Fruit fly (Drosophila melanogaster): ENCODE measurements around the gene Smyd3.

Gene Smyd3

dm6 chrX:2642484-2643379, 34.1 kb upstream of the Smyd3 start (continued):
- no peak for TF ChIP-seq CG31441 (GFP tag; IDR thresholded peaks at IDR 0.05)
- TF ChIP-seq CG34224 (GFP tag; IDR thresholded peaks at IDR 0.05; ENCODE audit: partially characterized antibody), result peak; percentile 60
- TF ChIP-seq Lpt (GFP tag; optimal IDR thresholded peaks at IDR 0.05), result no peak
- no peak for TF ChIP-seq Bteb2 (GFP tag; optimal IDR thresholded peaks at IDR 0.05)
- TF ChIP-seq Deaf1 (tag; optimal IDR thresholded peaks at IDR 0.05), result peak; percentile 56
- TF ChIP-seq crol (GFP tag; IDR thresholded peaks at IDR 0.05), result peak; percentile 75
- TF ChIP-seq gro (GFP tag; optimal IDR thresholded peaks at IDR 0.05), result peak; percentile 2
- TF ChIP-seq CG4854 (GFP tag; optimal IDR thresholded peaks at IDR 0.05), result no peak
- TF ChIP-seq Dfd (GFP tag; optimal IDR thresholded peaks at IDR 0.05), result no peak
- no peak for TF ChIP-seq CG5245 (GFP tag; optimal IDR thresholded peaks at IDR 0.05)
- TF ChIP-seq bbx (GFP tag; IDR thresholded peaks at IDR 0.05; ENCODE audit: partially characterized antibody), result no peak
- peak; percentile 57 for TF ChIP-seq nom (GFP tag; optimal IDR thresholded peaks at IDR 0.05)
- no peak for TF ChIP-seq CG12299 (tag; optimal IDR thresholded peaks at IDR 0.05)
- TF ChIP-seq run (tag; optimal IDR thresholded peaks at IDR 0.05), result no peak
- TF ChIP-seq mirr (GFP tag; optimal IDR thresholded peaks at IDR 0.05), result no peak
- no peak for TF ChIP-seq CG4707 (GFP tag; optimal IDR thresholded peaks at IDR 0.05)
- TF ChIP-seq lilli (GFP tag; optimal IDR thresholded peaks at IDR 0.05), result no peak
- no peak for TF ChIP-seq h (optimal IDR thresholded peaks at IDR 0.05)
- peak; percentile 5 for TF ChIP-seq CTCF (GFP tag; optimal IDR thresholded peaks at IDR 0.05)
- TF ChIP-seq CG8765 (GFP tag; IDR thresholded peaks at IDR 0.05), result no peak
- TF ChIP-seq sna (GFP tag; IDR thresholded peaks at IDR 0.05; ENCODE audit: partially characterized antibody), result no peak
- no peak for TF ChIP-seq esg (GFP tag; conservative IDR thresholded peaks at IDR 0.05)
- TF ChIP-seq Ravus (GFP tag; IDR thresholded peaks at IDR 0.05), result no peak
- no peak for TF ChIP-seq MTF-1 (GFP tag; optimal IDR thresholded peaks at IDR 0.05; ENCODE audit: borderline replicate concordance)
- TF ChIP-seq BEAF-32 (GFP tag; optimal IDR thresholded peaks at IDR 0.05), result no peak
- TF ChIP-seq CG18599 (GFP tag; optimal IDR thresholded peaks at IDR 0.05), result no peak
- TF ChIP-seq Sry-β (GFP tag; optimal IDR thresholded peaks at IDR 0.05), result no peak
- no peak for TF ChIP-seq CG12769 (tag; optimal IDR thresholded peaks at IDR 0.05)
- TF ChIP-seq CG17385 (GFP tag; optimal IDR thresholded peaks at IDR 0.05), result peak; percentile 93
- no peak for TF ChIP-seq HmgD (GFP tag; optimal IDR thresholded peaks at IDR 0.05)
- TF ChIP-seq Oli (tag; optimal IDR thresholded peaks at IDR 0.05), result no peak
- peak; percentile 56 for TF ChIP-seq nerfin-1 (tag; optimal IDR thresholded peaks at IDR 0.05)
- no peak for TF ChIP-seq Max (GFP tag; optimal IDR thresholded peaks at IDR 0.05)
- no peak for TF ChIP-seq Taf1 (GFP tag; IDR thresholded peaks at IDR 0.05)
- no peak for TF ChIP-seq CG1602 (GFP tag; optimal IDR thresholded peaks at IDR 0.05)
- no peak for TF ChIP-seq H15 (GFP tag; IDR thresholded peaks at IDR 0.05)
- no peak for TF ChIP-seq Vsx1 (GFP tag; optimal IDR thresholded peaks at IDR 0.05)
- no peak for TF ChIP-seq CG10565 (GFP tag; optimal IDR thresholded peaks at IDR 0.05)
- no peak for TF ChIP-seq chif (GFP tag; optimal IDR thresholded peaks at IDR 0.05)
- TF ChIP-seq eyg (GFP tag; optimal IDR thresholded peaks at IDR 0.05), result no peak
- TF ChIP-seq yki (optimal IDR thresholded peaks at IDR 0.05), result peak; percentile 84
- no peak for TF ChIP-seq CG5180 (GFP tag; optimal IDR thresholded peaks at IDR 0.05)
- TF ChIP-seq ERR (GFP tag; optimal IDR thresholded peaks at IDR 0.05), result no peak
- TF ChIP-seq cg (GFP tag; optimal IDR thresholded peaks at IDR 0.05), result peak; percentile 89
- no peak for TF ChIP-seq Abd-B (GFP tag; optimal IDR thresholded peaks at IDR 0.05)
- TF ChIP-seq CG7372 (GFP tag; IDR thresholded peaks at IDR 0.05), result no peak
- no peak for TF ChIP-seq sima (GFP tag; optimal IDR thresholded peaks at IDR 0.05)
- no peak for TF ChIP-seq BtbVII (GFP tag; optimal IDR thresholded peaks at IDR 0.05)
- TF ChIP-seq slbo (GFP tag; IDR thresholded peaks at IDR 0.05), result no peak
- no peak for TF ChIP-seq HHEX (GFP tag; optimal IDR thresholded peaks at IDR 0.05)
